Fruit fly (Drosophila melanogaster) Kc167 (cell line): ENCODE results near the gene CG9806.
A peak's percentile ranks its signal among the peaks of the same experiment; 100 is the strongest.

Experiments
- Myc ChIP-seq: fragments of >200 bp; optimal IDR thresholded peaks from 2 replicates; lab custom pipeline; 2017; ENCODE audit warnings: missing external identifiers
- Sin3A ChIP-seq: fragments of >200 bp; optimal IDR thresholded peaks from 2 replicates; lab custom pipeline; 2018; ENCODE audit warnings: missing external identifiers
- h ChIP-seq: fragments of >200 bp; optimal IDR thresholded peaks from 3 replicates; lab custom pipeline; 2018; ENCODE audit warnings: missing external identifiers
- insv ChIP-seq: fragments of >200 bp; optimal IDR thresholded peaks from 3 replicates; lab custom pipeline; 2018; ENCODE audit warnings: missing external identifiers
- psq ChIP-seq: fragments of >200 bp; optimal IDR thresholded peaks from 2 replicates; lab custom pipeline; 2017; ENCODE audit warnings: missing external identifiers
- ttk ChIP-seq: sonication (Bioruptor generic); optimal IDR thresholded peaks from 2 replicates; lab custom pipeline; 2017; ENCODE audit warnings: missing external identifiers

The CG9806 gene

dm6 chrX:10615215-10615614, 11.7 kb downstream of the CG9806 start:
- no peak for TF ChIP-seq Myc
- TF ChIP-seq Sin3A = no peak
- TF ChIP-seq h (lab: Kevin White, UChicago) = no peak

- TF ChIP-seq h (lab: Kevin White, UChicago) (no peak), psq (lab: Kevin White, UChicago) (no peak), insv (no peak), Myc (no peak), ttk (lab: Kevin White, UChicago) (no peak), Sin3A (no peak)
These were observed 13.3 kb downstream of the CG9806 start for dm6 chrX:10613568-10613967.

dm6 chrX:10607629-10608028, 19.3 kb downstream of the CG9806 start:
- TF ChIP-seq h (lab: Kevin White, UChicago) (no peak), Sin3A (no peak)

- TF ChIP-seq Myc (no peak), h (lab: Kevin White, UChicago) (no peak), psq (lab: Kevin White, UChicago) (no peak), Sin3A (no peak), ttk (lab: Kevin White, UChicago) (no peak), insv (no peak)
These were observed 19.9 kb downstream of the CG9806 start for dm6 chrX:10606889-10607478.

dm6 chrX:10602057-10602764, 24.7 kb downstream of the CG9806 start, which contains the start of gene CG1628:
Gene CG1628 (minus strand): TSS chrX:10602714.
- TF ChIP-seq psq (lab: Kevin White, UChicago) = peak; percentile 28
- no peak for TF ChIP-seq insv

- TF ChIP-seq Sin3A (no peak), ttk (lab: Kevin White, UChicago) (no peak), Myc (no peak), psq (lab: Kevin White, UChicago) (no peak), h (lab: Kevin White, UChicago) (no peak), insv (no peak)
These were observed 25.4 kb downstream of the CG9806 start for dm6 chrX:10601479-10601921.

dm6 chrX:10600254-10600916, 26.5 kb downstream of the CG9806 start:
- TF ChIP-seq h (lab: Kevin White, UChicago) (no peak), insv (no peak), Myc (no peak), Sin3A (no peak), ttk (lab: Kevin White, UChicago) (no peak), psq (lab: Kevin White, UChicago) (no peak)

- TF ChIP-seq h (lab: Kevin White, UChicago) = no peak
- TF ChIP-seq insv = no peak
- no peak for TF ChIP-seq Sin3A
- TF ChIP-seq ttk (lab: Kevin White, UChicago) = no peak
- no peak for TF ChIP-seq Myc
- no peak for TF ChIP-seq psq (lab: Kevin White, UChicago)
These were observed 27.6 kb downstream of the CG9806 start for dm6 chrX:10599318-10599717.

dm6 chrX:10595813-10596212, 31.1 kb downstream of the CG9806 start, which contains the start of the genes Hmr and CG2124:
Gene Hmr (minus strand): TSS chrX:10595855.
Gene CG2124 (plus strand): TSS chrX:10596122.
- TF ChIP-seq ttk (lab: Kevin White, UChicago) = no peak
- TF ChIP-seq psq (lab: Kevin White, UChicago) = no peak
- no peak for TF ChIP-seq Sin3A

dm6 chrX:10588789-10589188, 38.1 kb downstream of the CG9806 start, which contains the start of gene Rab9D:
Gene Rab9D (plus strand): TSS chrX:10589089.
- TF ChIP-seq insv (no peak), Sin3A (no peak), ttk (lab: Kevin White, UChicago) (no peak), h (lab: Kevin White, UChicago) (no peak), Myc (no peak), psq (lab: Kevin White, UChicago) (no peak)

- TF ChIP-seq psq (lab: Kevin White, UChicago) (no peak), ttk (lab: Kevin White, UChicago) (no peak), Sin3A (no peak), Myc (no peak), h (lab: Kevin White, UChicago) (no peak), insv (no peak)
These were observed 39.5 kb downstream of the CG9806 start for dm6 chrX:10587445-10587844.

dm6 chrX:10586173-10586572, 40.7 kb downstream of the CG9806 start:
- TF ChIP-seq ttk (lab: Kevin White, UChicago) (no peak), psq (lab: Kevin White, UChicago) (no peak), Myc (no peak), insv (no peak), Sin3A (no peak), h (lab: Kevin White, UChicago) (no peak)

dm6 chrX:10585158-10585634, 41.7 kb downstream of the CG9806 start, which contains the start of gene spri:
Gene spri (minus strand): TSS chrX:10585422.
- TF ChIP-seq ttk (lab: Kevin White, UChicago) = no peak
- TF ChIP-seq h (lab: Kevin White, UChicago) = no peak
- TF ChIP-seq Sin3A = no peak
- no peak for TF ChIP-seq Myc
- no peak for TF ChIP-seq insv
- TF ChIP-seq psq (lab: Kevin White, UChicago) = no peak
